Fruit fly (Drosophila melanogaster): ENCODE results near the gene CG32808.

Gene CG32808

dm6 chrX:1512753-1513226 lies 43.2 kb upstream of the CG32808 start, which contains the start of gene CG14795 (continued):
- TF ChIP-seq jigr1 (GFP tag; IDR thresholded peaks at IDR 0.05): no peak
- peak; percentile 45; the same call in 2 of the 3 replicates for TF ChIP-seq row (GFP tag; IDR thresholded peaks at IDR 0.05)
- TF ChIP-seq Meics (GFP tag; optimal IDR thresholded peaks at IDR 0.05): no peak
- peak; percentile 96 for TF ChIP-seq CG34224 (GFP tag; IDR thresholded peaks at IDR 0.05; ENCODE audit: partially characterized antibody)
- TF ChIP-seq pho (GFP tag; optimal IDR thresholded peaks at IDR 0.05): peak; percentile 53
- TF ChIP-seq Vsx1 (GFP tag; optimal IDR thresholded peaks at IDR 0.05): no peak
- TF ChIP-seq HmgZ (tag; optimal IDR thresholded peaks at IDR 0.05): peak; percentile 88
- no peak for TF ChIP-seq CG1647 (GFP tag; optimal IDR thresholded peaks at IDR 0.05)
- peak; percentile 51 for TF ChIP-seq CG4617 (GFP tag; optimal IDR thresholded peaks at IDR 0.05; ENCODE audit: borderline replicate concordance)
- peak; percentile 6 for TF ChIP-seq ERR (GFP tag; optimal IDR thresholded peaks at IDR 0.05)
- no peak for TF ChIP-seq CG10959 (GFP tag; IDR thresholded peaks at IDR 0.05)
- peak; percentile 97 for TF ChIP-seq CG13287 (GFP tag; IDR thresholded peaks at IDR 0.05; ENCODE audit: partially characterized antibody)
- TF ChIP-seq prd (optimal IDR thresholded peaks at IDR 0.05): no peak
- peak; percentile 5; the same call in 1 of the 3 replicates for TF ChIP-seq prd (GFP tag; IDR thresholded peaks at IDR 0.05)
- peak; percentile 26; the same call in 1 of the 2 replicates for TF ChIP-seq Ptx1 (GFP tag; IDR thresholded peaks at IDR 0.05)
- TF ChIP-seq maf-S (GFP tag; optimal IDR thresholded peaks at IDR 0.05): no peak
- TF ChIP-seq CG14965 (GFP tag; optimal IDR thresholded peaks at IDR 0.05; ENCODE audit: borderline replicate concordance): no peak
- peak; percentile 69; the same call in 2 of the 3 replicates for TF ChIP-seq CG11560 (tag; IDR thresholded peaks at IDR 0.05)
- no peak for TF ChIP-seq sr (GFP tag; IDR thresholded peaks at IDR 0.05)
- TF ChIP-seq fd3F (GFP tag; optimal IDR thresholded peaks at IDR 0.05): no peak
- peak; percentile 5 to 48 for TF ChIP-seq Pdp1 (GFP tag; optimal IDR thresholded peaks at IDR 0.05)
- TF ChIP-seq CG17612 (GFP tag; IDR thresholded peaks at IDR 0.05): no peak
- peak; percentile 65; the same call in 2 of the 3 replicates for TF ChIP-seq Dbx (GFP tag; IDR thresholded peaks at IDR 0.05)
- peak; percentile 8 for TF ChIP-seq dmrt11E (tag; optimal IDR thresholded peaks at IDR 0.05)
- TF ChIP-seq CG17385 (GFP tag; optimal IDR thresholded peaks at IDR 0.05): no peak
- TF ChIP-seq ken (GFP tag; IDR thresholded peaks at IDR 0.05): peak; percentile 59; the same call in 1 of the 3 replicates
- no peak for TF ChIP-seq en (GFP tag; optimal IDR thresholded peaks at IDR 0.05)
- peak; percentile 37 for TF ChIP-seq CG9817 (tag; optimal IDR thresholded peaks at IDR 0.05)
- peak; percentile 50 for TF ChIP-seq CG15601 (tag; optimal IDR thresholded peaks at IDR 0.05)
- peak; percentile 96 for TF ChIP-seq tna (GFP tag; IDR thresholded peaks at IDR 0.05; ENCODE audit: partially characterized antibody)
- peak in 1 of 2 experiments; percentile 28 for TF ChIP-seq Hr51 (GFP tag; optimal IDR thresholded peaks at IDR 0.05)
- TF ChIP-seq stwl (tag; optimal IDR thresholded peaks at IDR 0.05): peak; percentile 81
- TF ChIP-seq CG13296 (GFP tag; optimal IDR thresholded peaks at IDR 0.05): no peak
- no peak for TF ChIP-seq Hr3 (GFP tag; optimal IDR thresholded peaks at IDR 0.05)
- TF ChIP-seq CG32772 (GFP tag; IDR thresholded peaks at IDR 0.05): no peak
- TF ChIP-seq CG8290 (GFP tag; optimal IDR thresholded peaks at IDR 0.05): no peak
- TF ChIP-seq CG8290 (tag; optimal IDR thresholded peaks at IDR 0.05): peak in 1 of 2 experiments; percentile 81
- peak; percentile 80 for TF ChIP-seq trem (tag; optimal IDR thresholded peaks at IDR 0.05)
- TF ChIP-seq CG7987 (GFP tag; optimal IDR thresholded peaks at IDR 0.05): peak; percentile 14
- peak; percentile 99 for TF ChIP-seq CG18764 (GFP tag; optimal IDR thresholded peaks at IDR 0.05)
- peak; percentile 38 for TF ChIP-seq CG3995 (GFP tag; optimal IDR thresholded peaks at IDR 0.05)
- peak; percentile 33 for TF ChIP-seq CG30020 (tag; optimal IDR thresholded peaks at IDR 0.05)
- TF ChIP-seq Deaf1 (tag; optimal IDR thresholded peaks at IDR 0.05): peak; percentile 22
- TF ChIP-seq CG18476 (GFP tag; optimal IDR thresholded peaks at IDR 0.05): no peak
- TF ChIP-seq CG4707 (GFP tag; optimal IDR thresholded peaks at IDR 0.05): no peak
- peak; percentile 50 for TF ChIP-seq Dek (tag; optimal IDR thresholded peaks at IDR 0.05)
- no peak for TF ChIP-seq BtbVII (GFP tag; optimal IDR thresholded peaks at IDR 0.05)
- peak; percentile 41 for TF ChIP-seq Fer1 (GFP tag; optimal IDR thresholded peaks at IDR 0.05)
- TF ChIP-seq CG2120 (GFP tag; optimal IDR thresholded peaks at IDR 0.05): peak; percentile 49
- peak; percentile 61 for TF ChIP-seq jumu (GFP tag; optimal IDR thresholded peaks at IDR 0.05)
